Fruit fly (Drosophila melanogaster) whole organism: Measurements from ENCODE around the gene CG9590.

Experiments used
- CG8478 ChIP-seq: fragments of >200 bp; optimal IDR thresholded peaks from 2 replicates; lab custom pipeline; 2018; ENCODE audit warnings: inconsistent platforms
- psq ChIP-seq: fragments of >200 bp; optimal IDR thresholded peaks from 2 replicates; lab custom pipeline; 2017
- usp ChIP-seq: fragments of >200 bp; optimal IDR thresholded peaks from 2 replicates; lab custom pipeline; 2017; ENCODE audit warnings: missing biosample characterization, missing genetic modification characterization, mixed read lengths

- TF ChIP-seq usp: no peak
- TF ChIP-seq psq: no peak
- TF ChIP-seq CG8478 (lab: Kevin White, UChicago): no peak
These were observed 15.5 kb downstream of the CG9590 start, which contains the start of gene CG9593 for dm6 chr3R:15802006-15802405.
